Fruit fly (Drosophila melanogaster) S2 (cell line): ENCODE measurements around the gene CG18048.

Experiments used
- CG8478 ChIP-seq: fragments of >200 bp; optimal IDR thresholded peaks from 2 replicates; lab custom pipeline; 2018
- CTCF ChIP-seq, 2 experiments: fragments of >200 bp; optimal IDR thresholded peaks; 2 replicates each; lab custom pipeline; 2018

DNA sequence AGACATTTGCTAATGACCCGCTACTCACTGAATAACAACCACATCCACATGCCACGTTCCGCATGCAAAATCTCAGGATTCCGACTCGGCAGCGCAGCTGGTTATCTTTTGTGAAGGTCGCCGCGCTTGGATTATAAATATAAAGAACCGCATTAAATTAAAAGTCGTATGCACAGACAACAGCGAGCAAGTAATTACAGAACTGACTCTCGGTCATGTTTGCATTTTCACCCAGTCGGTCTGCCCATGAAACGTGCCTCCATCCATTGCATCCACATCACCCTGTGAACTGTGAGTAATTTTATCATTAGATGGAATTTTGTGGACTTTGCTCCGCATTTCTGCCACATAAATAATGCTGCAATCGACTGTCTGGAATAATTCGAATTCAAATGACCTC is 50.7 kb downstream of the CG18048 start:
- no peak for TF ChIP-seq CTCF (optimal IDR thresholded peaks at IDR 0.05; lab: Kevin White, UChicago)
- TF ChIP-seq CG8478 (lab: Kevin White, UChicago), result no peak
